Worm (Caenorhabditis elegans) whole organism, early embryonic: Measurements from ENCODE around the gene olrn-1.

Source experiments
- B0310.2 ChIP-seq: sonication (generic microtip); optimal IDR thresholded peaks from 2 replicates; lab custom pipeline; 2016; ENCODE audit warnings: mild to moderate bottlenecking, missing genetic modification characterization, missing compliant biosample characterization
- F13C5.2 ChIP-seq: sonication (generic microtip); optimal IDR thresholded peaks from 2 replicates; lab custom pipeline; 2017; ENCODE audit warnings: mild to moderate bottlenecking, missing genetic modification characterization, inconsistent platforms, missing compliant biosample characterization
- aly-1 ChIP-seq: sonication (generic microtip); optimal IDR thresholded peaks from 2 replicates; lab custom pipeline; 2016; ENCODE audit warnings: missing genetic modification characterization, missing compliant biosample characterization
- ama-1 ChIP-seq: fragments of 150-350 bp; optimal IDR thresholded peaks from 2 replicates; lab custom pipeline; 2014
- ceh-13 ChIP-seq: fragments of 200-800 bp; sonication (Bioruptor generic); optimal IDR thresholded peaks from 2 replicates; lab custom pipeline; 2018; ENCODE audit warnings: mild to moderate bottlenecking, missing genetic modification characterization, missing compliant biosample characterization
- ceh-36 ChIP-seq: sonication (generic microtip); optimal IDR thresholded peaks from 2 replicates; lab custom pipeline; 2016; ENCODE audit warnings: missing genetic modification characterization, inconsistent platforms, missing compliant biosample characterization
- ets-7 ChIP-seq: sonication (generic microtip); optimal IDR thresholded peaks from 2 replicates; lab custom pipeline; 2016; ENCODE audit warnings: missing genotype, missing genetic modification characterization, missing compliant biosample characterization
- flt-1 ChIP-seq: fragments of 200-800 bp; sonication (Bioruptor generic); IDR thresholded peaks from 2 replicates; pipeline ENCODE4 v1.3.6; 2022; ENCODE audit warnings: missing genetic modification characterization, missing compliant biosample characterization
- hmbx-1 ChIP-seq: sonication (generic microtip); optimal IDR thresholded peaks from 2 replicates; lab custom pipeline; 2016; ENCODE audit warnings: mild to moderate bottlenecking, missing genetic modification characterization, missing compliant biosample characterization
- hmg-4 ChIP-seq: fragments of 200-800 bp; sonication (Bioruptor generic); optimal IDR thresholded peaks from 2 replicates; lab custom pipeline; 2018; ENCODE audit warnings: mild to moderate bottlenecking, missing genetic modification characterization, missing compliant biosample characterization
- hnd-1 ChIP-seq: sonication (generic microtip); optimal IDR thresholded peaks from 2 replicates; lab custom pipeline; 2016; ENCODE audit warnings: missing genetic modification characterization, missing compliant biosample characterization
- pes-1 ChIP-seq: fragments of 200-800 bp; sonication (Bioruptor generic); IDR thresholded peaks from 2 replicates; pipeline ENCODE4 v1.3.6; 2022; ENCODE audit warnings: missing genetic modification reagents, missing genetic modification characterization, missing compliant biosample characterization
- scrt-1 ChIP-seq: fragments of 200-800 bp; sonication (Bioruptor generic); IDR thresholded peaks from 2 replicates; pipeline ENCODE4 v1.3.6; 2022; ENCODE audit warnings: missing genetic modification characterization, missing compliant biosample characterization
- sea-1 ChIP-seq: fragments of 200-800 bp; sonication (Bioruptor generic); conservative IDR thresholded peaks from 2 replicates; pipeline ENCODE4 v1.3.6; 2022; ENCODE audit warnings: missing genetic modification characterization, missing compliant biosample characterization
- tbx-11 ChIP-seq: fragments of 200-800 bp; sonication (Bioruptor generic); IDR thresholded peaks from 2 replicates; pipeline ENCODE4 v1.3.6; 2022; ENCODE audit warnings: missing genetic modification characterization, missing compliant biosample characterization
- tbx-37 ChIP-seq: fragments of 200-800 bp; sonication (Bioruptor generic); conservative IDR thresholded peaks from 2 replicates; pipeline ENCODE4 v1.3.6; 2022; ENCODE audit warnings: missing genetic modification reagents, missing genetic modification characterization, missing compliant biosample characterization
- tra-4 ChIP-seq: sonication (generic microtip); optimal IDR thresholded peaks from 2 replicates; lab custom pipeline; 2017; ENCODE audit warnings: missing genetic modification characterization, missing compliant biosample characterization

The olrn-1 gene

DNA sequence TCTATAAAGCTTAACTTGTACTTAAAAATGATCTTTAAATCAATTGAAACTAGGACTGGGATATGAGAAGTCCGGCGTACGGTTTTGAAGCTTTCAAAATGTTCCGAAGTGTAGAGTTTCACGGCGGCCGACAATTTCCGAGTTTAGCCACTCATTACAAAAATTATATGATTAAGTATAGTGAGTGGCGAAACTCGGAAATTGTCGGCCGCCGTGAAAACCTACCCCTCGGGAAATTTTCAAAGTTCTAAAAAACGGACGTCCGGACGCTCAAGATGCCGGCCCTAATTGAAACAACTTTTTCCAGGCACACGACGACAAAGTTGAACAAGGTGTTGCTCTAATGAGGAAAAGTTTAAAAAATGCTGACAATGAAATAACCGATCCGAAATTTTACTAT is 47.7 kb downstream of the olrn-1 start:
- no peak for TF ChIP-seq hmg-4 (GFP tag; lab: Kevin White, UChicago)

DNA sequence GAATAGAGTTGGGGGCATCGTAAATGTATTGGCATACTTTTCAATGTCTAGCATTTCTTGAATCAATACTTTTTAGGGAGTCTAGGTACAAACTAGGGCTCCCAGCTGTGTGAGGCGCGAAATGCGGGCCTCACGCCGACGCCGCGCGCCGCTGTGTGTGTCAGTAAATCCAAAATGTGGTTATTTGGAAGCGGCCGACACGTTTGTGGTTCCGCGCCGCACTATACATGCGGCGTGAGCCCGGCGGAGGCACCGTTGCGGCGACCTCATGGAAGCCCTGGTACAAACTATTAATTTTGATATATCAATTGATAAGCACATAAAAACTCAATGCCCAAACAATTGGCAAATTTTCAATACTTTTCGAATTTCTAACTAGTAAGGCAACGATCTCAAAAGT is 48.7 kb downstream of the olrn-1 start:
- no peak for TF ChIP-seq ceh-13 (GFP tag; lab: Kevin White, UChicago)
- no peak for TF ChIP-seq B0310.2 (tag; lab: Kevin White, UChicago)
- no peak for TF ChIP-seq tbx-37 (GFP tag; lab: Robert Waterston, UW)
- no peak for TF ChIP-seq ama-1 (lab: Kevin White, UChicago)
- TF ChIP-seq F13C5.2 (tag; lab: Kevin White, UChicago): no peak
- no peak for TF ChIP-seq scrt-1
- no peak for TF ChIP-seq pes-1
- TF ChIP-seq tbx-11: no peak
- no peak for TF ChIP-seq ets-7 (tag; lab: Kevin White, UChicago)
- no peak for TF ChIP-seq ceh-36
- no peak for TF ChIP-seq hnd-1
- TF ChIP-seq sea-1: no peak
- no peak for TF ChIP-seq hmbx-1 (tag; lab: Kevin White, UChicago)

- TF ChIP-seq ceh-13 (GFP tag; lab: Kevin White, UChicago): no peak
- TF ChIP-seq hmg-4 (GFP tag; lab: Kevin White, UChicago): no peak
- no peak for TF ChIP-seq pes-1
- no peak for TF ChIP-seq aly-1
- TF ChIP-seq ama-1 (lab: Kevin White, UChicago): no peak
- no peak for TF ChIP-seq flt-1 (GFP tag; lab: Robert Waterston, UW)
- TF ChIP-seq tra-4 (tag; lab: Kevin White, UChicago): no peak
- no peak for TF ChIP-seq tbx-11
- TF ChIP-seq sea-1: no peak
- TF ChIP-seq hnd-1: no peak
- no peak for TF ChIP-seq hmbx-1 (tag; lab: Kevin White, UChicago)
Observed at ce11 chrX:15590347-15590928, 53.0 kb downstream of the olrn-1 start, which contains the start of gene gas-1. gas-1 (minus strand) TSS chrX:15590397.

- TF ChIP-seq F13C5.2 (tag; lab: Kevin White, UChicago) (no peak), tbx-37 (GFP tag; lab: Robert Waterston, UW) (no peak), flt-1 (GFP tag; lab: Robert Waterston, UW) (no peak), hnd-1 (no peak), ceh-36 (no peak), aly-1 (no peak), B0310.2 (tag; lab: Kevin White, UChicago) (no peak), ceh-13 (GFP tag; lab: Kevin White, UChicago) (no peak), ets-7 (tag; lab: Kevin White, UChicago) (no peak), hmg-4 (GFP tag; lab: Kevin White, UChicago) (no peak), sea-1 (no peak), tra-4 (tag; lab: Kevin White, UChicago) (no peak), scrt-1 (no peak), hmbx-1 (tag; lab: Kevin White, UChicago) (no peak), ama-1 (lab: Kevin White, UChicago) (no peak), tbx-11 (no peak), pes-1 (no peak)
Observed at ce11 chrX:15591068-15591467, 53.6 kb downstream of the olrn-1 start, which contains the start of gene usp-33. usp-33 (plus strand) TSS chrX:15591368.

- TF ChIP-seq F13C5.2 (tag; lab: Kevin White, UChicago) (no peak), ets-7 (tag; lab: Kevin White, UChicago) (no peak), tbx-11 (no peak), scrt-1 (no peak)
Observed at ce11 chrX:15593366-15593765, 55.9 kb downstream of the olrn-1 start.

DNA sequence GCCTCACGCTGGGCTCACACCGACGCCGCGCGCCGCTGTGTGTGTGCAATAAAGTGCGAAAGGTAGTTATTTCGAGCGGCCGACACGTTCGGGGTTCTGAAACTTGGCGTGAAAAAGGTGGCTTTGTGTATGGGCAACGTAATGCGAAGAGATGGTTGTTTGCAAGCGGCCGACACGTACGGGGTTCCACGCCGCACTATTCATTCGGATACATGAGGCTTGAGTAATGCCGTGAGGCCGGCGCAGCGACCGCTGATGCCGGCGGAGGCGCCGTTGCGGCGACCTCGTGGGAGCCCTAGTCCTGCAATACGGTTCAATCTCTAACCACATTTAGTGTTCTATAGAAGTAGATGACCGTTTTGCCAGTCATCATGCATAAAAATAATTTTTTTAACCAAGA is 56.6 kb downstream of the olrn-1 start:
- TF ChIP-seq ets-7 (tag; lab: Kevin White, UChicago) (no peak), tbx-11 (no peak), hmbx-1 (tag; lab: Kevin White, UChicago) (no peak), B0310.2 (tag; lab: Kevin White, UChicago) (no peak), tra-4 (tag; lab: Kevin White, UChicago) (no peak), aly-1 (no peak), scrt-1 (no peak), ceh-13 (GFP tag; lab: Kevin White, UChicago) (no peak), tbx-37 (GFP tag; lab: Robert Waterston, UW) (no peak), sea-1 (no peak), flt-1 (GFP tag; lab: Robert Waterston, UW) (no peak), ama-1 (lab: Kevin White, UChicago) (no peak), F13C5.2 (tag; lab: Kevin White, UChicago) (no peak), ceh-36 (no peak), hmg-4 (GFP tag; lab: Kevin White, UChicago) (no peak), pes-1 (no peak), hnd-1 (no peak)
